Fruit fly (Drosophila melanogaster) whole organism, embryonic: ENCODE results near the gene Adgf-C.

Experiments used
- Adf1 ChIP-seq: fragments of 200-800 bp; sonication (Bioruptor generic); IDR thresholded peaks from 2 replicates; pipeline ENCODE4 v1.3.6; 2022; ENCODE audit warnings: missing biosample characterization, missing genetic modification characterization
- Antp ChIP-seq: fragments of 200-800 bp; sonication (Bioruptor generic); optimal IDR thresholded peaks from 3 replicates; lab custom pipeline; 2016; ENCODE audit warnings: missing biosample characterization, missing genetic modification characterization
- Atf3 ChIP-seq: fragments of 200-800 bp; sonication (Bioruptor generic); optimal IDR thresholded peaks from 3 replicates; lab custom pipeline; 2016; ENCODE audit warnings: missing biosample characterization, missing genetic modification characterization
- CG10431 ChIP-seq: fragments of 200-800 bp; sonication (Bioruptor generic); optimal IDR thresholded peaks from 3 replicates; lab custom pipeline; 2018; ENCODE audit warnings: missing biosample characterization, mild to moderate bottlenecking, missing genetic modification characterization
- CG11085 ChIP-seq: fragments of 200-800 bp; sonication (Bioruptor generic); IDR thresholded peaks from 2 replicates; pipeline ENCODE4 v1.3.6; 2022; ENCODE audit warnings: missing biosample characterization, missing genetic modification characterization
- CG14050 ChIP-seq: fragments of 200-800 bp; sonication (Bioruptor generic); IDR thresholded peaks from 3 replicates; pipeline ENCODE4 v1.3.6; 2022; ENCODE audit warnings: missing biosample characterization, missing genetic modification characterization
- CG14441 ChIP-seq: fragments of 200-800 bp; sonication (Bioruptor generic); IDR thresholded peaks from 2 replicates; pipeline ENCODE4 v1.3.6; 2022; ENCODE audit warnings: missing biosample characterization, missing genetic modification characterization
- CG14965 ChIP-seq: fragments of 200-800 bp; sonication (Bioruptor generic); optimal IDR thresholded peaks from 2 replicates; lab custom pipeline; 2016; ENCODE audit warnings: missing biosample characterization, missing genetic modification characterization, borderline replicate concordance
- CG16779 ChIP-seq: fragments of 200-800 bp; sonication (Bioruptor generic); IDR thresholded peaks from 2 replicates; pipeline ENCODE4 v1.3.6; 2022; ENCODE audit warnings: missing biosample characterization, missing genetic modification characterization
- CG17568 ChIP-seq: fragments of 200-800 bp; sonication (Bioruptor generic); optimal IDR thresholded peaks from 2 replicates; lab custom pipeline; 2018; ENCODE audit warnings: missing biosample characterization, mild to moderate bottlenecking, missing genetic modification characterization, moderate library complexity
- CG18599 ChIP-seq: fragments of 200-800 bp; sonication (Bioruptor generic); optimal IDR thresholded peaks from 3 replicates; lab custom pipeline; 2017; ENCODE audit warnings: missing biosample characterization, missing genetic modification characterization, mild to moderate bottlenecking, moderate library complexity, missing genetic modification reagents
- CG2116 ChIP-seq: fragments of 200-800 bp; sonication (Bioruptor generic); optimal IDR thresholded peaks from 3 replicates; lab custom pipeline; 2018; ENCODE audit warnings: missing biosample characterization, mild to moderate bottlenecking, missing genetic modification characterization
- CG2120 ChIP-seq: fragments of 200-800 bp; sonication (Bioruptor generic); optimal IDR thresholded peaks from 3 replicates; lab custom pipeline; 2016; ENCODE audit warnings: missing biosample characterization, missing genetic modification characterization
- CG30403 ChIP-seq: fragments of 200-800 bp; sonication (Bioruptor generic); optimal IDR thresholded peaks from 3 replicates; lab custom pipeline; 2016; ENCODE audit warnings: missing biosample characterization, missing genetic modification characterization
- CG34224 ChIP-seq: fragments of 200-800 bp; sonication (Bioruptor generic); IDR thresholded peaks from 3 replicates; pipeline ENCODE4 v1.3.6; 2022; ENCODE audit warnings: missing biosample characterization, missing genetic modification characterization; ENCODE audit not compliant: partially characterized antibody
- CG34422 ChIP-seq: fragments of 200-800 bp; sonication (Bioruptor generic); IDR thresholded peaks from 3 replicates; pipeline ENCODE4 v1.3.6; 2022; ENCODE audit warnings: missing biosample characterization, missing genetic modification characterization
- CG3838 ChIP-seq: fragments of 200-800 bp; sonication (Bioruptor generic); optimal IDR thresholded peaks from 3 replicates; lab custom pipeline; 2016; ENCODE audit warnings: missing biosample characterization, missing genetic modification characterization
- CG6272 ChIP-seq: fragments of 200-800 bp; sonication (Bioruptor generic); IDR thresholded peaks from 2 replicates; pipeline ENCODE4 v1.3.6; 2022; ENCODE audit warnings: missing biosample characterization, missing genetic modification characterization
- CG8388 ChIP-seq: fragments of 200-800 bp; sonication (Bioruptor generic); optimal IDR thresholded peaks from 2 replicates; lab custom pipeline; 2019; ENCODE audit warnings: missing biosample characterization, mild to moderate bottlenecking, missing genetic modification characterization, moderate library complexity
- CG9797 ChIP-seq: fragments of 200-800 bp; sonication (Bioruptor generic); optimal IDR thresholded peaks from 3 replicates; lab custom pipeline; 2018; ENCODE audit warnings: missing biosample characterization, mild to moderate bottlenecking, missing genetic modification characterization
- CTCF ChIP-seq: fragments of 200-800 bp; sonication (Bioruptor generic); optimal IDR thresholded peaks from 2 replicates; lab custom pipeline; 2017; ENCODE audit warnings: missing biosample characterization, mild to moderate bottlenecking, missing genetic modification characterization, moderate library complexity
- Dbx ChIP-seq: fragments of 200-800 bp; sonication (Bioruptor generic); IDR thresholded peaks from 3 replicates; pipeline ENCODE4 v1.3.6; 2022; ENCODE audit warnings: missing biosample characterization, missing genetic modification characterization
- Doc3 ChIP-seq: fragments of 200-800 bp; sonication (Bioruptor generic); IDR thresholded peaks from 3 replicates; pipeline ENCODE4 v1.3.6; 2022; ENCODE audit warnings: missing biosample characterization, missing genetic modification characterization; ENCODE audit not compliant: partially characterized antibody
- Elba2 ChIP-seq: fragments of 200-800 bp; sonication (Bioruptor generic); optimal IDR thresholded peaks from 3 replicates; lab custom pipeline; 2016; ENCODE audit warnings: missing biosample characterization, missing genetic modification characterization
- HHEX ChIP-seq: fragments of 200-800 bp; sonication (Bioruptor generic); optimal IDR thresholded peaks from 3 replicates; lab custom pipeline; 2017; ENCODE audit warnings: missing biosample characterization, mild to moderate bottlenecking, missing genetic modification characterization, missing genetic modification reagents
- Hmr ChIP-seq: fragments of 200-800 bp; sonication (Bioruptor generic); optimal IDR thresholded peaks from 3 replicates; lab custom pipeline; 2017; ENCODE audit warnings: mild to moderate bottlenecking, missing biosample characterization, missing genetic modification reagents, missing genetic modification characterization
- Lhr ChIP-seq: fragments of 200-800 bp; sonication (Bioruptor generic); optimal IDR thresholded peaks from 3 replicates; lab custom pipeline; 2017; ENCODE audit warnings: mild to moderate bottlenecking, missing biosample characterization, missing genetic modification reagents, missing genetic modification characterization
- NC2α ChIP-seq: fragments of 200-800 bp; sonication (Bioruptor generic); optimal IDR thresholded peaks from 2 replicates; lab custom pipeline; 2016; ENCODE audit warnings: missing biosample characterization, missing genetic modification characterization
- Nf-YB ChIP-seq: fragments of 200-800 bp; sonication (Bioruptor generic); optimal IDR thresholded peaks from 3 replicates; lab custom pipeline; 2019; ENCODE audit warnings: missing biosample characterization, mild to moderate bottlenecking, missing genetic modification characterization, moderate library complexity
- NfI ChIP-seq: fragments of 200-800 bp; sonication (Bioruptor generic); optimal IDR thresholded peaks from 3 replicates; lab custom pipeline; 2018; ENCODE audit warnings: missing biosample characterization, mild to moderate bottlenecking, missing genetic modification characterization, moderate library complexity
- ara ChIP-seq: fragments of 200-800 bp; sonication (Bioruptor generic); IDR thresholded peaks from 2 replicates; pipeline ENCODE4 v1.3.6; 2022; ENCODE audit warnings: missing biosample characterization, missing genetic modification characterization
- ato ChIP-seq: fragments of 200-800 bp; sonication (Bioruptor generic); IDR thresholded peaks from 2 replicates; pipeline ENCODE4 v1.3.6; 2022; ENCODE audit warnings: missing biosample characterization, missing genetic modification characterization; ENCODE audit not compliant: partially characterized antibody
- bsh ChIP-seq, 2 experiments: fragments of 200-800 bp; sonication (Bioruptor generic); optimal IDR thresholded peaks; 2 replicates each; lab custom pipeline; 2017 to 2018; ENCODE audit warnings: mild to moderate bottlenecking in 2 of 2, missing biosample characterization in 2 of 2, missing genetic modification characterization in 2 of 2, moderate library complexity in 1 of 2
- cato ChIP-seq: fragments of 200-800 bp; sonication (Bioruptor generic); optimal IDR thresholded peaks from 2 replicates; lab custom pipeline; 2016; ENCODE audit warnings: missing biosample characterization, missing genetic modification characterization, borderline replicate concordance
- crol ChIP-seq: fragments of 200-800 bp; sonication (Bioruptor generic); IDR thresholded peaks from 2 replicates; pipeline ENCODE4 v1.3.6; 2022; ENCODE audit warnings: missing biosample characterization, missing genetic modification characterization
- dm ChIP-seq: fragments of 200-800 bp; sonication (Bioruptor generic); optimal IDR thresholded peaks from 3 replicates; lab custom pipeline; 2016; ENCODE audit warnings: missing biosample characterization, missing genetic modification characterization
- dmrt99B ChIP-seq: fragments of 200-800 bp; sonication (Bioruptor generic); optimal IDR thresholded peaks from 2 replicates; lab custom pipeline; 2018; ENCODE audit warnings: missing biosample characterization, mild to moderate bottlenecking, missing genetic modification characterization, moderate library complexity
- ems ChIP-seq: fragments of 200-800 bp; sonication (Bioruptor generic); optimal IDR thresholded peaks from 3 replicates; lab custom pipeline; 2016; ENCODE audit warnings: missing biosample characterization, missing genetic modification characterization
- fd64A ChIP-seq: fragments of 200-800 bp; sonication (Bioruptor generic); optimal IDR thresholded peaks from 3 replicates; lab custom pipeline; 2018; ENCODE audit warnings: missing biosample characterization, mild to moderate bottlenecking, missing genetic modification characterization
- gem ChIP-seq: fragments of 200-800 bp; sonication (Bioruptor generic); optimal IDR thresholded peaks from 2 replicates; lab custom pipeline; 2019; ENCODE audit warnings: missing biosample characterization, mild to moderate bottlenecking, missing genetic modification characterization, moderate library complexity
- kah ChIP-seq: fragments of 200-800 bp; sonication (Bioruptor generic); optimal IDR thresholded peaks from 2 replicates; lab custom pipeline; 2018; ENCODE audit warnings: missing biosample characterization, mild to moderate bottlenecking, missing genetic modification characterization
- ken ChIP-seq: fragments of 200-800 bp; sonication (Bioruptor generic); IDR thresholded peaks from 3 replicates; pipeline ENCODE4 v1.3.6; 2022; ENCODE audit warnings: missing biosample characterization, missing genetic modification characterization
- knrl ChIP-seq: fragments of 200-800 bp; sonication (Bioruptor generic); IDR thresholded peaks from 3 replicates; pipeline ENCODE4 v1.3.6; 2022; ENCODE audit warnings: missing biosample characterization, missing genetic modification characterization; ENCODE audit not compliant: partially characterized antibody
- pfk ChIP-seq: fragments of 200-800 bp; sonication (Bioruptor generic); optimal IDR thresholded peaks from 2 replicates; lab custom pipeline; 2018; ENCODE audit warnings: missing biosample characterization, mild to moderate bottlenecking, missing genetic modification characterization, moderate library complexity
- pho ChIP-seq: fragments of 200-800 bp; sonication (Bioruptor generic); optimal IDR thresholded peaks from 2 replicates; lab custom pipeline; 2016; ENCODE audit warnings: missing biosample characterization, missing genetic modification characterization
- pros ChIP-seq: fragments of 200-800 bp; sonication (Bioruptor generic); optimal IDR thresholded peaks from 3 replicates; lab custom pipeline; 2019; ENCODE audit warnings: missing biosample characterization, mild to moderate bottlenecking, missing genetic modification characterization, moderate library complexity
- ranshi ChIP-seq: fragments of 200-800 bp; sonication (Bioruptor generic); IDR thresholded peaks from 2 replicates; pipeline ENCODE4 v1.3.6; 2022; ENCODE audit warnings: missing biosample characterization, missing genetic modification characterization
- sc ChIP-seq, 3 experiments: fragments of >200 bp in 2 of 3; fragments of 200-800 bp in 1 of 3; sonication (Bioruptor generic) in 1 of 3; optimal IDR thresholded peaks; 2 replicates in 2 of 3; 3 replicates in 1 of 3; lab custom pipeline; 2017; ENCODE audit warnings: mild to moderate bottlenecking in 1 of 3, missing biosample characterization in 1 of 3, missing genetic modification characterization in 1 of 3, missing genetic modification reagents in 1 of 3
- tio ChIP-seq: fragments of 200-800 bp; sonication (Bioruptor generic); optimal IDR thresholded peaks from 2 replicates; lab custom pipeline; 2017; ENCODE audit warnings: missing biosample characterization, missing genetic modification characterization, inconsistent platforms
- unpg ChIP-seq: fragments of 200-800 bp; sonication (Bioruptor generic); optimal IDR thresholded peaks from 3 replicates; lab custom pipeline; 2018; ENCODE audit warnings: missing biosample characterization, mild to moderate bottlenecking, missing genetic modification characterization, moderate library complexity
- wor ChIP-seq: fragments of 200-800 bp; sonication (Bioruptor generic); IDR thresholded peaks from 2 replicates; pipeline ENCODE4 v1.3.6; 2022; ENCODE audit warnings: missing biosample characterization, missing genetic modification characterization

The Adgf-C gene

dm6 chr3R:13713541-13713940, 7.0 kb downstream of the Adgf-C start (continued):
- TF ChIP-seq bsh (GFP tag; optimal IDR thresholded peaks at IDR 0.05; lab: Kevin White, UChicago) (peak in 1 of 2 experiments; percentile 61), CG14441 (GFP tag; lab: Robert Waterston, UW) (no peak), CTCF (no peak), CG9797 (no peak), dm (GFP tag; lab: Kevin White, UChicago) (no peak), CG14965 (GFP tag; lab: Kevin White, UChicago) (no peak), Elba2 (GFP tag; lab: Kevin White, UChicago) (no peak), ato (GFP tag; lab: Robert Waterston, UW) (no peak), ems (GFP tag; lab: Kevin White, UChicago) (no peak), ara (GFP tag; lab: Robert Waterston, UW) (no peak), CG34422 (GFP tag; lab: Robert Waterston, UW) (no peak), tio (peak; percentile 8), CG3838 (GFP tag; lab: Kevin White, UChicago) (no peak), wor (GFP tag; lab: Robert Waterston, UW) (no peak), ken (GFP tag; lab: Robert Waterston, UW) (no peak), ranshi (GFP tag; lab: Robert Waterston, UW) (no peak), CG34224 (GFP tag; lab: Robert Waterston, UW) (no peak), Antp (GFP tag; lab: Kevin White, UChicago) (no peak), HHEX (GFP tag; lab: Kevin White, UChicago) (peak; percentile 14), CG10431 (no peak), pho (GFP tag; lab: Kevin White, UChicago) (no peak), Adf1 (GFP tag; lab: Robert Waterston, UW) (no peak), kah (GFP tag; lab: Kevin White, UChicago) (no peak), Lhr (GFP tag; lab: Kevin White, UChicago) (no peak), CG17568 (no peak), unpg (peak; percentile 53), CG14050 (GFP tag; lab: Robert Waterston, UW) (no peak), Doc3 (GFP tag; lab: Robert Waterston, UW) (no peak), NC2α (GFP tag; lab: Kevin White, UChicago) (no peak), Hmr (GFP tag; lab: Kevin White, UChicago) (peak; percentile 36), CG11085 (GFP tag; lab: Robert Waterston, UW) (no peak), NfI (GFP tag; lab: Kevin White, UChicago) (no peak), dmrt99B (peak; percentile 61), Atf3 (GFP tag; lab: Kevin White, UChicago) (no peak), CG2116 (GFP tag; lab: Kevin White, UChicago) (peak; percentile 27), Nf-YB (GFP tag; lab: Kevin White, UChicago) (no peak), gem (peak; percentile 76), cato (GFP tag; lab: Kevin White, UChicago) (no peak), CG6272 (no peak), knrl (no peak), CG30403 (GFP tag; lab: Kevin White, UChicago) (no peak), crol (GFP tag; lab: Robert Waterston, UW) (no peak), CG8388 (GFP tag; lab: Kevin White, UChicago) (peak; percentile 42), pfk (GFP tag; lab: Kevin White, UChicago) (no peak), CG18599 (GFP tag; lab: Kevin White, UChicago) (peak; percentile 20), fd64A (GFP tag; lab: Kevin White, UChicago) (no peak), pros (GFP tag; lab: Kevin White, UChicago) (no peak), CG16779 (GFP tag; lab: Robert Waterston, UW) (no peak), CG2120 (GFP tag; lab: Kevin White, UChicago) (no peak), Dbx (GFP tag; lab: Robert Waterston, UW) (no peak), sc (optimal IDR thresholded peaks at IDR 0.05; lab: Kevin White, UChicago) (no peak), sc (GFP tag; optimal IDR thresholded peaks at IDR 0.05; lab: Kevin White, UChicago) (peak; percentile 28)
